Worm (Caenorhabditis elegans): Measurements from ENCODE around the gene pals-21.
"Not testable (repeated sequence)": the region's sequence is repeated elsewhere in the genome, so short reads cannot be mapped to it uniquely, and the experiment has no call there.

- not testable (repeated sequence) for TF ChIP-seq nhr-12, lin-13, nhr-28, snpc-4, pha-4 (tag; optimal IDR thresholded peaks at IDR 0.05)
Measured at ce11 chrIII:1377903-1378302, 2.5 kb downstream of the pals-21 start, which contains the start of gene pals-40.

Data from whole organism, mixed stage, embryonic.